Fruit fly (Drosophila melanogaster): ENCODE measurements around the gene r.

r gene

dm6 chrX:16637594-16638485, 17.3 kb upstream of the r start, which contains the start of gene RpS19a (continued):
- TF ChIP-seq Pdp1 (GFP tag; optimal IDR thresholded peaks at IDR 0.05) (peak; percentile 7 to 34), CG7987 (GFP tag; optimal IDR thresholded peaks at IDR 0.05) (peak; percentile 94), tgo (GFP tag; IDR thresholded peaks at IDR 0.05) (peak; percentile 51; the same call in 2 of the 3 replicates), CG10565 (GFP tag; optimal IDR thresholded peaks at IDR 0.05) (no peak), CG12659 (GFP tag; optimal IDR thresholded peaks at IDR 0.05) (peak; percentile 84), Rfx (GFP tag; IDR thresholded peaks at IDR 0.05) (peak; percentile 87), Bdp1 (GFP tag; optimal IDR thresholded peaks at IDR 0.05) (peak; percentile 54), ttk (GFP tag; IDR thresholded peaks at IDR 0.05) (peak; percentile 62), pita (GFP tag; optimal IDR thresholded peaks at IDR 0.05) (no peak), CG15479 (GFP tag; optimal IDR thresholded peaks at IDR 0.05) (peak; percentile 15), CG8089 (GFP tag; optimal IDR thresholded peaks at IDR 0.05) (peak; percentile 55), ato (GFP tag; IDR thresholded peaks at IDR 0.05; ENCODE audit: partially characterized antibody) (0 out of 2 replicates have a peak, but pooled peaks have one; percentile 39), CG16813 (GFP tag; IDR thresholded peaks at IDR 0.05; ENCODE audit: partially characterized antibody) (no peak), CG8944 (GFP tag; optimal IDR thresholded peaks at IDR 0.05) (no peak), caup (GFP tag; optimal IDR thresholded peaks at IDR 0.05; ENCODE audit: severe bottlenecking) (peak; percentile 92), Dbx (GFP tag; IDR thresholded peaks at IDR 0.05) (peak; percentile 66), unc-4 (GFP tag; IDR thresholded peaks at IDR 0.05; ENCODE audit: partially characterized antibody) (no peak), dimm (GFP tag; IDR thresholded peaks at IDR 0.05) (0 out of 2 replicates have a peak, but pooled peaks have one; percentile 20), Poxn (GFP tag; IDR thresholded peaks at IDR 0.05) (peak; percentile 15; the same call in 1 of the 2 replicates), CG10543 (GFP tag; optimal IDR thresholded peaks at IDR 0.05) (peak; percentile 91), CG10462 (GFP tag; optimal IDR thresholded peaks at IDR 0.05) (no peak), CG17912 (GFP tag; optimal IDR thresholded peaks at IDR 0.05) (peak; percentile 94), odd (GFP tag; optimal IDR thresholded peaks at IDR 0.05) (peak; percentile 90), usp (GFP tag; optimal IDR thresholded peaks at IDR 0.05) (no peak), Abd-B (GFP tag; optimal IDR thresholded peaks at IDR 0.05) (peak; percentile 16), row (GFP tag; IDR thresholded peaks at IDR 0.05) (peak; percentile 24; the same call in 1 of the 3 replicates), H15 (GFP tag; IDR thresholded peaks at IDR 0.05) (peak; percentile 67; the same call in 2 of the 3 replicates), Atf6 (GFP tag; IDR thresholded peaks at IDR 0.05) (peak; percentile 69), CG11723 (GFP tag; optimal IDR thresholded peaks at IDR 0.05) (peak; percentile 68), ssp (GFP tag; IDR thresholded peaks at IDR 0.05) (no peak; the same call in 1 of the 2 replicates), CG17361 (GFP tag; IDR thresholded peaks at IDR 0.05) (peak; percentile 84), Fer3 (tag; optimal IDR thresholded peaks at IDR 0.05) (peak; percentile 83), tll (GFP tag; optimal IDR thresholded peaks at IDR 0.05) (peak in 1 of 2 experiments; percentile 85), Lpt (GFP tag; optimal IDR thresholded peaks at IDR 0.05) (no peak), Hr51 (GFP tag; optimal IDR thresholded peaks at IDR 0.05) (peak; percentile 49 to 50), Fer1 (GFP tag; optimal IDR thresholded peaks at IDR 0.05) (peak; percentile 89), CG10321 (GFP tag; IDR thresholded peaks at IDR 0.05) (peak; percentile 48; the same call in 1 of the 2 replicates), CG31388 (GFP tag; optimal IDR thresholded peaks at IDR 0.05) (no peak), CG10209 (GFP tag; optimal IDR thresholded peaks at IDR 0.05) (peak; percentile 78), hkb (optimal IDR thresholded peaks at IDR 0.05) (no peak), hkb (GFP tag; IDR thresholded peaks at IDR 0.05) (peak; percentile 70), CG10959 (GFP tag; IDR thresholded peaks at IDR 0.05) (peak; percentile 66), CG18262 (tag; optimal IDR thresholded peaks at IDR 0.05) (peak; percentile 60), CG2199 (GFP tag; IDR thresholded peaks at IDR 0.05) (peak; percentile 74; the same call in 1 of the 3 replicates), tap (tag; optimal IDR thresholded peaks at IDR 0.05) (peak; percentile 50), YL-1 (GFP tag; optimal IDR thresholded peaks at IDR 0.05) (peak; percentile 94), ERR (GFP tag; optimal IDR thresholded peaks at IDR 0.05) (no peak)
